Fruit fly (Drosophila melanogaster): ENCODE results near the gene Med.

The Med gene

DNA sequence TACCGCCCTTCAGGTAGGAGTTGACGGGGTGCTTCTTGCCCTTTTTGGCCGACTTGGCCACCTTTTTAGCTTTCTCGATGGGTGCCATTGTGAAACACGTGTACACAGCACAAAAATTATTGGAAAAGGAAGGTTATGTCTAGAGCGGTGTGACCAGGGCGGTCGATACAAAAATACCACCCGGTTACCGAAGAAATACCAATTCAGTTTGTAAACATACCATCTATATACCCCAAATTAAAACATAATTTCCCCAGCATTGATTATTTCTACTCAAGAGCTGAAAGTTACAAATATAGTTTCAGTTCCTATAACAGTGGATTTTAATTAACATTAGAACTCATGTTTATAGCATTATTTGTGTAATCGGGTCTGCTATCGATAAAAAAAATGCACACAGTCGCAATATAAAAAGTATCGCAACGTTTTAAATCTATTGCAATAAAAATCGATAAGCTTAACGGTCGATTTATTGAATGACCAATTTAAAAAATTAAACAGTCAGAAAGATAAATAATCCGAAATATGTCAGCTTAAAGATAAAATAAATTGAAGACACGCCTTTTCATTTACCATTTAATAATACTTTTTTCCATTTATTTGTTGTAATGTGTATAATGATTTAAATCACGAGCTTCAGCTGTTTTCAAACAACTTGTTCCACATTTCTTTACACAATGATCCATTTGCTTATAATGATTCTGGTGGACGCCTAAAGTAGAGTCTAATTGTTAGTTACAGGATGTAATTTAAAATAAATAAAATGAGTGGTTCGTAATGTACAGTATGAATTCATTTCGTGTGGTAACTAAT, 14.6 kb upstream of the Med start, which contains the start of gene RpL6 (continued):
- TF ChIP-seq CG8359 (GFP tag; optimal IDR thresholded peaks at IDR 0.05; ENCODE audit: borderline replicate concordance) (no peak), tio (GFP tag; optimal IDR thresholded peaks at IDR 0.05) (no peak), CG15011 (GFP tag; optimal IDR thresholded peaks at IDR 0.05) (no peak), CHES-1-like (GFP tag; optimal IDR thresholded peaks at IDR 0.05) (peak; percentile 14), CG8388 (GFP tag; optimal IDR thresholded peaks at IDR 0.05) (no peak), corto (GFP tag; optimal IDR thresholded peaks at IDR 0.05) (no peak), fd102C (GFP tag; optimal IDR thresholded peaks at IDR 0.05) (no peak), twi (tag; optimal IDR thresholded peaks at IDR 0.05) (peak; percentile 9), tup (GFP tag; optimal IDR thresholded peaks at IDR 0.05) (no peak), CG8765 (GFP tag; IDR thresholded peaks at IDR 0.05) (no peak), CG18011 (GFP tag; optimal IDR thresholded peaks at IDR 0.05) (no peak), CG12391 (tag; optimal IDR thresholded peaks at IDR 0.05) (peak; percentile 54), CG13624 (GFP tag; optimal IDR thresholded peaks at IDR 0.05) (peak; percentile 16), Six4 (GFP tag; optimal IDR thresholded peaks at IDR 0.05) (no peak), CG11695 (GFP tag; IDR thresholded peaks at IDR 0.05) (no peak), caup (GFP tag; optimal IDR thresholded peaks at IDR 0.05; ENCODE audit: severe bottlenecking) (peak; percentile 16), CG30403 (GFP tag; optimal IDR thresholded peaks at IDR 0.05) (peak; percentile 21), CG31441 (GFP tag; IDR thresholded peaks at IDR 0.05) (no peak), hbn (GFP tag; IDR thresholded peaks at IDR 0.05; ENCODE audit: partially characterized antibody) (peak; percentile 75), prd (optimal IDR thresholded peaks at IDR 0.05) (no peak), prd (GFP tag; IDR thresholded peaks at IDR 0.05) (no peak), CG2712 (tag; optimal IDR thresholded peaks at IDR 0.05) (peak; percentile 53), Bdp1 (GFP tag; optimal IDR thresholded peaks at IDR 0.05) (no peak), CG10431 (GFP tag; optimal IDR thresholded peaks at IDR 0.05) (no peak), CG4424 (GFP tag; optimal IDR thresholded peaks at IDR 0.05) (no peak), CG7271 (tag; optimal IDR thresholded peaks at IDR 0.05) (peak; percentile 34), CG12659 (GFP tag; optimal IDR thresholded peaks at IDR 0.05) (peak; percentile 76), kay (GFP tag; optimal IDR thresholded peaks at IDR 0.05) (no peak), CG9437 (GFP tag; optimal IDR thresholded peaks at IDR 0.05) (no peak), HLH4C (GFP tag; IDR thresholded peaks at IDR 0.05; ENCODE audit: partially characterized antibody) (peak; percentile 90), cas (GFP tag; IDR thresholded peaks at IDR 0.05) (no peak), CG1792 (GFP tag; optimal IDR thresholded peaks at IDR 0.05) (no peak), Trl (optimal IDR thresholded peaks at IDR 0.05) (no peak), Trl (GFP tag; optimal IDR thresholded peaks at IDR 0.05) (no peak), ap (GFP tag; IDR thresholded peaks at IDR 0.05) (no peak), CG8478 (optimal IDR thresholded peaks at IDR 0.05) (no peak), CG17361 (GFP tag; IDR thresholded peaks at IDR 0.05) (peak; percentile 52; the same call in 2 of the 3 replicates), usp (GFP tag; optimal IDR thresholded peaks at IDR 0.05) (no peak), odd (GFP tag; optimal IDR thresholded peaks at IDR 0.05) (no peak), CG4820 (GFP tag; optimal IDR thresholded peaks at IDR 0.05) (no peak), gsb-n (tag; optimal IDR thresholded peaks at IDR 0.05) (no peak), Fer2 (tag; optimal IDR thresholded peaks at IDR 0.05) (no peak), bsh (GFP tag; optimal IDR thresholded peaks at IDR 0.05) (no peak), CG6175 (GFP tag; IDR thresholded peaks at IDR 0.05) (no peak), CG11085 (GFP tag; IDR thresholded peaks at IDR 0.05) (no peak), CG30020 (tag; optimal IDR thresholded peaks at IDR 0.05) (peak; percentile 70), crol (GFP tag; IDR thresholded peaks at IDR 0.05) (no peak), CG2202 (tag; optimal IDR thresholded peaks at IDR 0.05) (no peak), pros (GFP tag; optimal IDR thresholded peaks at IDR 0.05) (no peak), tgo (GFP tag; IDR thresholded peaks at IDR 0.05) (no peak)
